Worm (Caenorhabditis elegans) whole organism, L1 larva: ENCODE data around the gene hpo-30.

Source experiments
- ama-1 ChIP-seq: fragments of 150-350 bp; optimal IDR thresholded peaks from 2 replicates; lab custom pipeline; 2014
- egl-13 ChIP-seq: sonication (generic microtip); optimal IDR thresholded peaks from 2 replicates; lab custom pipeline; 2016; ENCODE audit warnings: missing genotype, missing genetic modification reagents, missing genetic modification characterization, missing compliant biosample characterization
- egl-27 ChIP-seq, 2 experiments: fragments of 150-350 bp in 1 of 2; sonication (generic microtip); optimal IDR thresholded peaks; 3 replicates each; lab custom pipeline; 2017 to 2018; ENCODE audit warnings: missing biosample characterization in 2 of 2, missing genetic modification characterization in 2 of 2, missing genetic modification reagents in 2 of 2
- elt-3 ChIP-seq, 6 experiments: fragments of 150-350 bp in 1 of 6; sonication (generic microtip); optimal IDR thresholded peaks; 2 replicates each; lab custom pipeline; 2017 to 2018; ENCODE audit warnings: missing biosample characterization in 6 of 6, missing genetic modification characterization in 6 of 6, inconsistent platforms in 1 of 6
- lin-14 ChIP-seq: fragments of 200-800 bp; sonication (Bioruptor generic); optimal IDR thresholded peaks from 2 replicates; lab custom pipeline; 2018; ENCODE audit warnings: mild to moderate bottlenecking, missing genetic modification characterization, moderate library complexity, missing compliant biosample characterization
- lin-15B ChIP-seq: fragments of 150-350 bp; sonication (generic microtip); optimal IDR thresholded peaks from 3 replicates; lab custom pipeline; 2014; ENCODE audit warnings: missing biosample characterization, missing genetic modification characterization
- lir-3 ChIP-seq: sonication (generic microtip); optimal IDR thresholded peaks from 2 replicates; lab custom pipeline; 2016; ENCODE audit warnings: mild to moderate bottlenecking, missing genetic modification characterization, moderate library complexity, missing compliant biosample characterization; ENCODE audit not compliant: poor library complexity
- nhr-28 ChIP-seq: fragments of 150-350 bp; optimal IDR thresholded peaks from 2 replicates; lab custom pipeline; 2014; ENCODE audit warnings: missing biosample characterization, missing genetic modification characterization
- snpc-4 ChIP-seq: fragments of 150-350 bp; optimal IDR thresholded peaks from 2 replicates; lab custom pipeline; 2014; ENCODE audit warnings: missing biosample characterization, missing genetic modification characterization
- unc-62 ChIP-seq: fragments of 150-350 bp; optimal IDR thresholded peaks from 2 replicates; lab custom pipeline; 2014; ENCODE audit warnings: missing biosample characterization, missing genetic modification reagents, missing genetic modification characterization
- unc-86 ChIP-seq: sonication (generic microtip); optimal IDR thresholded peaks from 2 replicates; lab custom pipeline; 2016; ENCODE audit warnings: missing genetic modification characterization, missing compliant biosample characterization

DNA sequence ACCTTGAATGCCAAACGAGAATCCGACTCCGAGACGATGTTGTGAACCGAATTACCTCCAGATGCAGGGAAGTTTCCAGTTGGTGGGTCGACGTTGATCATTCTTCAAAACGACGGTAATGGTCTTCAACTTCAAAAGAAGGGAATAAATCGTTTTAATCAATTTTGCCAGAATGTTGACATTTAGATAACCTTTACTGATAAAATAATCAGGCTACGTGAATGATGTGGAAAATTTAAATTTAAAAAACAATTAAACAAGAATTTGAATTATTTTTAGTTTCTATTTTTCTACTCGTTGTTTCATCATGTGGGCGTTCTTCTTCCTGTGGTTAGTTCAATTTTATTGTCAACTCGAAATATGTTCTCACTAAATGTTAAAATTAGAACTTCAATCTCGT lies 46.4 kb downstream of the hpo-30 start, which contains the start of gene ssp-35:
- TF ChIP-seq lin-15B (no peak), nhr-28 (tag; lab: Kevin White, UChicago) (no peak), unc-62 (GFP tag; lab: Kevin White, UChicago) (no peak), egl-27 (tag; optimal IDR thresholded peaks at IDR 0.05; lab: Kevin White, UChicago) (no peak), egl-13 (no peak), lir-3 (tag; lab: Kevin White, UChicago) (no peak), lin-14 (GFP tag; lab: Kevin White, UChicago) (no peak), ama-1 (lab: Kevin White, UChicago) (no peak), elt-3 (tag; optimal IDR thresholded peaks at IDR 0.05; lab: Kevin White, UChicago) (no peak), snpc-4 (tag; lab: Kevin White, UChicago) (no peak), unc-86 (no peak)
